Fruit fly (Drosophila melanogaster) whole organism, prepupa: ENCODE results near the gene Snx27.

Source experiments
- Blimp-1 ChIP-seq: fragments of 200-800 bp; sonication (Bioruptor generic); optimal IDR thresholded peaks from 3 replicates; lab custom pipeline; 2017; ENCODE audit warnings: missing biosample characterization, missing genetic modification characterization, mild to moderate bottlenecking, moderate library complexity, missing genetic modification reagents
- CG10669 ChIP-seq: fragments of 200-800 bp; sonication (Bioruptor generic); optimal IDR thresholded peaks from 3 replicates; lab custom pipeline; 2018; ENCODE audit warnings: missing biosample characterization, mild to moderate bottlenecking, missing genetic modification characterization, moderate library complexity
- CG11294 ChIP-seq: fragments of 200-800 bp; sonication (Bioruptor generic); IDR thresholded peaks from 2 replicates; pipeline ENCODE4 v1.3.6; 2022; ENCODE audit warnings: missing biosample characterization, missing genetic modification characterization
- CG11902 ChIP-seq: fragments of 200-800 bp; sonication (Bioruptor generic); optimal IDR thresholded peaks from 3 replicates; lab custom pipeline; 2016; ENCODE audit warnings: missing biosample characterization, missing genetic modification characterization
- CG15336 ChIP-seq: fragments of 200-800 bp; sonication (Bioruptor generic); IDR thresholded peaks from 2 replicates; pipeline ENCODE4 v1.3.6; 2022; ENCODE audit warnings: missing biosample characterization, missing genetic modification characterization
- CG1621 ChIP-seq: fragments of 200-800 bp; sonication (Bioruptor generic); optimal IDR thresholded peaks from 3 replicates; lab custom pipeline; 2018; ENCODE audit warnings: missing biosample characterization, mild to moderate bottlenecking, missing genetic modification characterization
- CG3032 ChIP-seq: fragments of 200-800 bp; optimal IDR thresholded peaks from 2 replicates; lab custom pipeline; 2019; ENCODE audit warnings: missing biosample characterization, mild to moderate bottlenecking, missing genetic modification characterization, moderate library complexity
- CG31627 ChIP-seq: fragments of 200-800 bp; sonication (Bioruptor generic); optimal IDR thresholded peaks from 3 replicates; lab custom pipeline; 2016; ENCODE audit warnings: missing biosample characterization, missing genetic modification characterization
- CG34406 ChIP-seq: fragments of 200-800 bp; sonication (Bioruptor generic); optimal IDR thresholded peaks from 3 replicates; lab custom pipeline; 2016; ENCODE audit warnings: missing biosample characterization, missing genetic modification characterization
- CG3919 ChIP-seq: fragments of 200-800 bp; sonication (Bioruptor generic); optimal IDR thresholded peaks from 3 replicates; lab custom pipeline; 2016; ENCODE audit warnings: missing biosample characterization, missing genetic modification characterization
- CG4318 ChIP-seq: fragments of 200-800 bp; sonication (Bioruptor generic); optimal IDR thresholded peaks from 3 replicates; lab custom pipeline; 2017; ENCODE audit warnings: missing biosample characterization, mild to moderate bottlenecking, missing genetic modification characterization
- CG6163 ChIP-seq: fragments of 200-800 bp; sonication (Bioruptor generic); IDR thresholded peaks from 3 replicates; pipeline ENCODE4 v1.3.6; 2022; ENCODE audit warnings: missing biosample characterization, missing genetic modification characterization
- CG6276 ChIP-seq: fragments of 200-800 bp; sonication (Bioruptor generic); optimal IDR thresholded peaks from 2 replicates; lab custom pipeline; 2017; ENCODE audit warnings: missing biosample characterization, mild to moderate bottlenecking, missing genetic modification characterization
- CG6792 ChIP-seq: fragments of 200-800 bp; sonication (Bioruptor generic); optimal IDR thresholded peaks from 3 replicates; lab custom pipeline; 2016; ENCODE audit warnings: missing biosample characterization, missing genetic modification characterization
- CG6808 ChIP-seq: fragments of 200-800 bp; sonication (Bioruptor generic); optimal IDR thresholded peaks from 3 replicates; lab custom pipeline; 2017; ENCODE audit warnings: missing biosample characterization, missing genetic modification characterization, mild to moderate bottlenecking, moderate library complexity, missing genetic modification reagents
- CG6854 ChIP-seq: fragments of 200-800 bp; sonication (Bioruptor generic); optimal IDR thresholded peaks from 2 replicates; lab custom pipeline; 2017; ENCODE audit warnings: missing biosample characterization, mild to moderate bottlenecking, missing genetic modification characterization
- CG7368 ChIP-seq: fragments of 200-800 bp; sonication (Bioruptor generic); optimal IDR thresholded peaks from 3 replicates; lab custom pipeline; 2016; ENCODE audit warnings: missing biosample characterization, missing genetic modification characterization
- CG8119 ChIP-seq: fragments of 200-800 bp; sonication (Bioruptor generic); IDR thresholded peaks from 3 replicates; pipeline ENCODE4 v1.3.6; 2022; ENCODE audit warnings: missing biosample characterization, missing genetic modification characterization
- CG8632 ChIP-seq: fragments of 200-800 bp; sonication (Bioruptor generic); optimal IDR thresholded peaks from 3 replicates; lab custom pipeline; 2016; ENCODE audit warnings: missing biosample characterization, missing genetic modification characterization
- Eip78C ChIP-seq: fragments of 200-800 bp; sonication (Bioruptor generic); peaks from one replicate; lab custom pipeline; 2016; ENCODE audit warnings: missing biosample characterization, missing genetic modification characterization
- Ets96B ChIP-seq: fragments of 200-800 bp; optimal IDR thresholded peaks from 2 replicates; lab custom pipeline; 2019; ENCODE audit warnings: missing biosample characterization, mild to moderate bottlenecking, missing genetic modification characterization, moderate library complexity
- Hr38 ChIP-seq: sonication (Bioruptor generic); optimal IDR thresholded peaks from 2 replicates; lab custom pipeline; 2016; ENCODE audit warnings: missing biosample characterization, missing genetic modification characterization
- Hr4 ChIP-seq: fragments of 200-800 bp; sonication (Bioruptor generic); optimal IDR thresholded peaks from 3 replicates; lab custom pipeline; 2016; ENCODE audit warnings: missing biosample characterization, missing genetic modification characterization
- Met ChIP-seq: fragments of 200-800 bp; sonication (Bioruptor generic); optimal IDR thresholded peaks from 3 replicates; lab custom pipeline; 2016; ENCODE audit warnings: missing biosample characterization, missing genetic modification characterization
- OdsH ChIP-seq: fragments of 200-800 bp; sonication (Bioruptor generic); optimal IDR thresholded peaks from 3 replicates; lab custom pipeline; 2016; ENCODE audit warnings: missing biosample characterization, missing genetic modification characterization
- Smox ChIP-seq: fragments of 200-800 bp; sonication (Bioruptor generic); optimal IDR thresholded peaks from 3 replicates; lab custom pipeline; 2016; ENCODE audit warnings: missing biosample characterization, missing genetic modification characterization
- Sox102F ChIP-seq: fragments of 200-800 bp; sonication (Bioruptor generic); optimal IDR thresholded peaks from 2 replicates; lab custom pipeline; 2016; ENCODE audit warnings: missing biosample characterization, mild to moderate bottlenecking, missing genetic modification characterization
- Sox14 ChIP-seq: fragments of 200-800 bp; sonication (Bioruptor generic); optimal IDR thresholded peaks from 3 replicates; lab custom pipeline; 2016; ENCODE audit warnings: missing biosample characterization, missing genetic modification characterization
- Sox15 ChIP-seq: fragments of 200-800 bp; sonication (Bioruptor generic); optimal IDR thresholded peaks from 3 replicates; lab custom pipeline; 2016; ENCODE audit warnings: missing biosample characterization, missing genetic modification characterization
- acj6 ChIP-seq: fragments of 200-800 bp; sonication (Bioruptor generic); optimal IDR thresholded peaks from 3 replicates; lab custom pipeline; 2016; ENCODE audit warnings: missing biosample characterization, missing genetic modification characterization
- cyc ChIP-seq: fragments of 200-800 bp; sonication (Bioruptor generic); optimal IDR thresholded peaks from 3 replicates; lab custom pipeline; 2016; ENCODE audit warnings: missing biosample characterization, missing genetic modification characterization
- dac ChIP-seq: fragments of 200-800 bp; sonication (Bioruptor generic); optimal IDR thresholded peaks from 2 replicates; lab custom pipeline; 2017; ENCODE audit warnings: missing biosample characterization, mild to moderate bottlenecking, missing genetic modification characterization
- dsx ChIP-seq: fragments of 200-800 bp; optimal IDR thresholded peaks from 3 replicates; lab custom pipeline; 2019; ENCODE audit warnings: missing biosample characterization, mild to moderate bottlenecking, missing genetic modification characterization, moderate library complexity; ENCODE audit not compliant: poor library complexity, severe bottlenecking
- eg ChIP-seq: fragments of 200-800 bp; sonication (Bioruptor generic); IDR thresholded peaks from 3 replicates; pipeline ENCODE4 v1.3.6; 2022; ENCODE audit warnings: missing biosample characterization, missing genetic modification characterization
- esn ChIP-seq: fragments of 200-800 bp; sonication (Bioruptor generic); optimal IDR thresholded peaks from 2 replicates; lab custom pipeline; 2016; ENCODE audit warnings: missing biosample characterization, mild to moderate bottlenecking, missing genetic modification characterization, moderate library complexity
- fd59A ChIP-seq: fragments of 200-800 bp; sonication (Bioruptor generic); optimal IDR thresholded peaks from 2 replicates; lab custom pipeline; 2017; ENCODE audit warnings: missing biosample characterization, mild to moderate bottlenecking, missing genetic modification characterization, missing genetic modification reagents
- fd85E ChIP-seq: fragments of 200-800 bp; sonication (Bioruptor generic); optimal IDR thresholded peaks from 3 replicates; lab custom pipeline; 2016; ENCODE audit warnings: missing biosample characterization, missing genetic modification characterization
- fkh ChIP-seq: fragments of 200-800 bp; sonication (Bioruptor generic); optimal IDR thresholded peaks from 3 replicates; lab custom pipeline; 2017; ENCODE audit warnings: missing biosample characterization, mild to moderate bottlenecking, missing genetic modification characterization, moderate library complexity
- lz ChIP-seq: fragments of 200-800 bp; sonication (Bioruptor generic); optimal IDR thresholded peaks from 3 replicates; lab custom pipeline; 2016; ENCODE audit warnings: missing biosample characterization, missing genetic modification characterization
- net ChIP-seq: fragments of 200-800 bp; sonication (Bioruptor generic); optimal IDR thresholded peaks from 3 replicates; lab custom pipeline; 2016; ENCODE audit warnings: missing biosample characterization, missing genetic modification characterization
- salr ChIP-seq, 2 experiments: fragments of 200-800 bp; sonication (Bioruptor generic); optimal IDR thresholded peaks; 3 replicates each; lab custom pipeline; 2016 to 2018; ENCODE audit warnings: missing biosample characterization in 2 of 2, missing genetic modification characterization in 2 of 2, mild to moderate bottlenecking in 1 of 2
- svp ChIP-seq: fragments of 200-800 bp; sonication (Bioruptor generic); peaks from one replicate; lab custom pipeline; 2016; ENCODE audit warnings: missing biosample characterization, missing genetic modification characterization
- vri ChIP-seq: fragments of 200-800 bp; sonication (Bioruptor generic); optimal IDR thresholded peaks from 3 replicates; lab custom pipeline; 2016; ENCODE audit warnings: missing biosample characterization, mild to moderate bottlenecking, missing genetic modification characterization

Gene Snx27

DNA sequence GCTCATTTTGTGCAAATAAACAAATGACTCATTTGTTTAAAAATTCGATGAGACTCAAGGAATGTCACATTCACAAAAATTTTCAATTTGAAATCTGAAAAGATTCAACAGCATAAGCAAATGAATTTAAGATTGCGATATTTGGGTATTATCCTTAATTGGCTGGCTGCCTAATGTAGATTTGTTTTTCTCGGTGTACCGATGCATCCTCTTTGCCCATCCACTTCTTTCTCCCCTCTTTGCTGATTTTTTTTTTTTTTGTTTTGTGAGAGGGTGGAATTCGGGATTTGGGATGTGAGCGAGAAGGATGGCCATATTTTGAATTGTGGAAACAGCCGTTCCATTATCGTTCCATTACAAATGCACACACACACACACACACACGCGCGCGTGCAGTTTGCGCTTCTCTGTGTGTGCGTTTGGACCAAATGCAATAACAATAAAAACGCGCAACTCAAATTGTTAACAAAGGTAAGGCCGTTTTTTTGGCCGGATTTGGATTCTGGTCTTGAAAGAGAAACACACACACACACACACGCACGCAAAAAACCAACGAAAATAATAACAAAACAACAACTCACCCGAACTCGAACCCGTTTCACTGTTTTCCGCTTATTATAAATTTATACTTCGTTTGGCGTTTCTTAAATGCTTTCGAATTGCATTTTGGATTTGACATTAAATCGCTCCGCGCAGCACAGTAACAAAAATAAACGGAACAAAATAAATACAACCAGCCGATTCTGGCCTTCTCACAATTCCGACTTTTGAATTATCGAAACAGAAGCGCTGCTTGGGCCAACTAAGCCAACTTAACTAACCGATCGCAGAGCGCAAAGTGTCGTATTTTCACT lies 58.5 kb downstream of the Snx27 start (continued):
- no peak for TF ChIP-seq fd85E
- TF ChIP-seq CG6276 (GFP tag; lab: Kevin White, UChicago) = peak; percentile 4
- peak; percentile 84 for TF ChIP-seq CG31627 (GFP tag; lab: Kevin White, UChicago)
- peak; percentile 81 for TF ChIP-seq CG6163 (GFP tag; lab: Robert Waterston, UW)
- TF ChIP-seq Hr38 = no peak
- TF ChIP-seq acj6 = peak; percentile 70
- TF ChIP-seq CG4318 (GFP tag; lab: Kevin White, UChicago) = no peak
- TF ChIP-seq CG6792 (GFP tag; lab: Kevin White, UChicago) = peak; percentile 72
- TF ChIP-seq CG3032 (tag; lab: Kevin White, UChicago) = peak; percentile 52
- TF ChIP-seq eg = peak; percentile 34; the same call in 1 of the 3 replicates
- TF ChIP-seq dsx = peak; percentile 3
- peak; percentile 59 for TF ChIP-seq CG6854
- no peak for TF ChIP-seq fkh (GFP tag; lab: Kevin White, UChicago)
- TF ChIP-seq Met = peak; percentile 87
- peak; percentile 29 for TF ChIP-seq dac (GFP tag; lab: Kevin White, UChicago)
- TF ChIP-seq esn (GFP tag; lab: Kevin White, UChicago) = peak; percentile 85
- TF ChIP-seq CG8119 (GFP tag; lab: Robert Waterston, UW) = peak; percentile 53; the same call in 1 of the 3 replicates
- TF ChIP-seq CG11902 (GFP tag; lab: Kevin White, UChicago) = peak; percentile 51
- TF ChIP-seq CG1621 (tag; lab: Kevin White, UChicago) = peak; percentile 57
- no peak for TF ChIP-seq CG7368 (GFP tag; lab: Kevin White, UChicago)
- TF ChIP-seq Sox15 (GFP tag; lab: Kevin White, UChicago) = peak; percentile 54

DNA sequence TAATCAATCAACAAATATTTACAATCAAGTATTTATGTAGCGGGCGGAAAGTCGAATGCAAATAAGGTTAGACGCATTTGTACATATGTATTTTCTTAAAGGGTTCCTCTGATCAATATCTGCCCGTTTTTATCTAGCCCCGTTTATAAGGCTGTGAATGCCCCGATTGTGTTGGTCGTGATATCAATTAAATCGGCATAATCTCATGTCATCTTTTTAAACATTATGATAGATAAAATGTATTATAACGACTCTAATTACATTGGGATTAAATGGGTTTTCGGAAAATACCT lies 59.7 kb downstream of the Snx27 start:
- TF ChIP-seq CG3919 (GFP tag; lab: Kevin White, UChicago) = no peak
- TF ChIP-seq fkh (GFP tag; lab: Kevin White, UChicago) = peak; percentile 68

DNA sequence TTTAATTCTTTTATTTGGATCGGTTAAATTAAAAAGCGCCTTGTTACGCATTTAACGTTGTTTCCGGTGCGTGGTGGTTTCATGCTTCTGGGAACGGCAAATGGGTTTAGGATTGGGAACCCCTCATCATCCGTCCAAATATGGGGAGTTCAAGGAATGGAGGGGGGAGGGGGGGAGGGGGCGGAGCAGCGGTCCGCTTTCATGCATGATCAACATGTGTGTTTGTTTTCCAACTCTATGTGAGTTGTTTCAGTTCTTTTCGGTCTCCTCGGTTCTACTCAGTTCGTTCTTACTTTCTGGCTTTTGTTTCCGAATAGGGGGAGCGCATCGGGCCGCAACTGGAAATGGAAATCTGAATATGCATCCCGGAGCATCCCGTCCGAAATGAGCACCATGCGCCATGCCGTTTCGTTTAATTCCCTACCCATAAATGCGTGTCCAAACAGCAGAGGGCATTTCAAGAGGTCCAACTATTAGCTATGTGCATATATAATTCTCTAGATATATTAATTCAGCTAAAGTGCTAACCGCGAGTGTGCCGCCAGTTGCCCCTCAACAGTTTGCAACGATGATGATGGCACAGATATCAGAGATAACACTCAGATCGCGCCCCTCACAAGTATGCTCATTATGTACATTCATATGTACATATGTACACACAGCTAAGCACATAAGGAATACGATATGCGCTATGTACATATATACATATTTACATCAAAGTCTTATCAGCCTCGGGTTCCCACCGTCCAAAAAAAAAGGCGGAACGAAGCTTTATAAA lies 60.2 kb downstream of the Snx27 start:
- TF ChIP-seq CG3032 (tag; lab: Kevin White, UChicago) (peak; percentile 17), eg (0 out of 3 replicates have a peak, but pooled peaks have one; percentile 21), Blimp-1 (GFP tag; lab: Kevin White, UChicago) (peak; percentile 19), vri (GFP tag; lab: Kevin White, UChicago) (peak; percentile 53), CG10669 (GFP tag; lab: Kevin White, UChicago) (peak; percentile 34), Smox (GFP tag; lab: Kevin White, UChicago) (peak; percentile 35), CG7368 (GFP tag; lab: Kevin White, UChicago) (peak; percentile 34), acj6 (no peak), net (peak; percentile 8), lz (GFP tag; lab: Kevin White, UChicago) (peak; percentile 13), fd85E (no peak), OdsH (GFP tag; lab: Kevin White, UChicago) (peak; percentile 12), CG15336 (GFP tag; lab: Robert Waterston, UW) (0 out of 2 replicates have a peak, but pooled peaks have one; percentile 12), salr (GFP tag; optimal IDR thresholded peaks at IDR 0.05; lab: Kevin White, UChicago) (no peak), CG11294 (no peak), svp (peak; percentile 46), CG34406 (GFP tag; lab: Kevin White, UChicago) (no peak), Eip78C (GFP tag; lab: Kevin White, UChicago) (peak; percentile 67), cyc (peak; percentile 14), CG3919 (GFP tag; lab: Kevin White, UChicago) (peak; percentile 5), CG6792 (GFP tag; lab: Kevin White, UChicago) (peak; percentile 12), Sox14 (GFP tag; lab: Kevin White, UChicago) (peak; percentile 8), fkh (GFP tag; lab: Kevin White, UChicago) (peak; percentile 98), Sox102F (peak; percentile 42), fd59A (GFP tag; lab: Kevin White, UChicago) (no peak), CG6808 (GFP tag; lab: Kevin White, UChicago) (peak; percentile 4), Sox15 (GFP tag; lab: Kevin White, UChicago) (no peak), Met (peak; percentile 52), Ets96B (peak; percentile 1), dsx (peak; percentile 15), CG8632 (GFP tag; lab: Kevin White, UChicago) (peak; percentile 28), CG6854 (peak; percentile 53), Hr4 (GFP tag; lab: Kevin White, UChicago) (no peak)
